Fruit fly (Drosophila melanogaster) whole organism, embryonic: ENCODE results near the gene nompB.

Experiments
- B-H2 ChIP-seq: fragments of 200-800 bp; sonication (Bioruptor generic); optimal IDR thresholded peaks from 2 replicates; lab custom pipeline; 2018; ENCODE audit warnings: missing biosample characterization, mild to moderate bottlenecking, missing genetic modification characterization
- Bteb2 ChIP-seq: fragments of 200-800 bp; sonication (Bioruptor generic); optimal IDR thresholded peaks from 2 replicates; lab custom pipeline; 2016; ENCODE audit warnings: missing biosample characterization, missing genetic modification characterization
- CG10321 ChIP-seq: fragments of 200-800 bp; sonication (Bioruptor generic); IDR thresholded peaks from 2 replicates; pipeline ENCODE4 v1.3.6; 2022; ENCODE audit warnings: missing biosample characterization, missing genetic modification characterization
- CG11696 ChIP-seq: fragments of 200-800 bp; sonication (Bioruptor generic); IDR thresholded peaks from 2 replicates; pipeline ENCODE4 v1.3.6; 2022; ENCODE audit warnings: missing biosample characterization, missing genetic modification characterization
- CG13894 ChIP-seq: fragments of 200-800 bp; sonication (Bioruptor generic); optimal IDR thresholded peaks from 3 replicates; lab custom pipeline; 2018; ENCODE audit warnings: missing biosample characterization, mild to moderate bottlenecking, missing genetic modification characterization, moderate library complexity
- CG14710 ChIP-seq: fragments of 200-800 bp; sonication (Bioruptor generic); optimal IDR thresholded peaks from 3 replicates; lab custom pipeline; 2019; ENCODE audit warnings: missing biosample characterization, mild to moderate bottlenecking, missing genetic modification characterization, moderate library complexity
- CG14965 ChIP-seq: fragments of 200-800 bp; sonication (Bioruptor generic); optimal IDR thresholded peaks from 2 replicates; lab custom pipeline; 2016; ENCODE audit warnings: missing biosample characterization, missing genetic modification characterization, borderline replicate concordance
- CG15601 ChIP-seq: fragments of 200-800 bp; sonication (Bioruptor generic); optimal IDR thresholded peaks from 3 replicates; lab custom pipeline; 2019; ENCODE audit warnings: missing biosample characterization, mild to moderate bottlenecking, missing genetic modification characterization, moderate library complexity
- CG1602 ChIP-seq: fragments of 200-800 bp; sonication (Bioruptor generic); optimal IDR thresholded peaks from 3 replicates; lab custom pipeline; 2016; ENCODE audit warnings: missing biosample characterization, missing genetic modification characterization
- CG17361 ChIP-seq: fragments of 200-800 bp; sonication (Bioruptor generic); IDR thresholded peaks from 3 replicates; pipeline ENCODE4 v1.3.6; 2022; ENCODE audit warnings: missing biosample characterization, missing genetic modification characterization
- CG18011 ChIP-seq: fragments of 200-800 bp; sonication (Bioruptor generic); optimal IDR thresholded peaks from 2 replicates; lab custom pipeline; 2017; ENCODE audit warnings: missing biosample characterization, missing genetic modification characterization, mild to moderate bottlenecking, moderate library complexity, missing genotype
- CG18619 ChIP-seq: fragments of 200-800 bp; sonication (Bioruptor generic); optimal IDR thresholded peaks from 3 replicates; lab custom pipeline; 2017; ENCODE audit warnings: missing biosample characterization, mild to moderate bottlenecking, missing genetic modification characterization
- CG2120 ChIP-seq: fragments of 200-800 bp; sonication (Bioruptor generic); optimal IDR thresholded peaks from 3 replicates; lab custom pipeline; 2016; ENCODE audit warnings: missing biosample characterization, missing genetic modification characterization
- CG31224 ChIP-seq: fragments of 200-800 bp; sonication (Bioruptor generic); IDR thresholded peaks from 2 replicates; pipeline ENCODE4 v1.3.6; 2022; ENCODE audit warnings: missing biosample characterization, missing genetic modification characterization
- CG4328 ChIP-seq: fragments of 200-800 bp; sonication (Bioruptor generic); optimal IDR thresholded peaks from 3 replicates; lab custom pipeline; 2017; ENCODE audit warnings: missing biosample characterization, missing genetic modification reagents, missing genetic modification characterization
- CG4424 ChIP-seq: fragments of 200-800 bp; sonication (Bioruptor generic); optimal IDR thresholded peaks from 3 replicates; lab custom pipeline; 2016; ENCODE audit warnings: missing biosample characterization, missing genetic modification characterization
- CG4707 ChIP-seq: fragments of 200-800 bp; sonication (Bioruptor generic); optimal IDR thresholded peaks from 2 replicates; lab custom pipeline; 2018; ENCODE audit warnings: missing biosample characterization, mild to moderate bottlenecking, missing genetic modification characterization, moderate library complexity
- CG7839 ChIP-seq: fragments of 200-800 bp; sonication (Bioruptor generic); optimal IDR thresholded peaks from 3 replicates; lab custom pipeline; 2018; ENCODE audit warnings: missing biosample characterization, mild to moderate bottlenecking, missing genetic modification characterization, moderate library complexity
- CG8290 ChIP-seq, 3 experiments: fragments of 200-800 bp; sonication (Bioruptor generic); optimal IDR thresholded peaks; 2 replicates each; lab custom pipeline; 2016 to 2019; ENCODE audit warnings: missing biosample characterization in 3 of 3, missing genetic modification characterization in 3 of 3, mild to moderate bottlenecking in 2 of 3, moderate library complexity in 1 of 3
- CG8359 ChIP-seq: fragments of 200-800 bp; sonication (Bioruptor generic); optimal IDR thresholded peaks from 2 replicates; lab custom pipeline; 2017; ENCODE audit warnings: missing biosample characterization, mild to moderate bottlenecking, missing genetic modification characterization, borderline replicate concordance
- CG8765 ChIP-seq: fragments of 200-800 bp; sonication (Bioruptor generic); IDR thresholded peaks from 2 replicates; pipeline ENCODE4 v1.3.6; 2022; ENCODE audit warnings: missing biosample characterization, missing genetic modification characterization
- CG8944 ChIP-seq: fragments of 200-800 bp; sonication (Bioruptor generic); optimal IDR thresholded peaks from 3 replicates; lab custom pipeline; 2016; ENCODE audit warnings: missing biosample characterization, missing genetic modification characterization
- D19B ChIP-seq: fragments of 200-800 bp; sonication (Bioruptor generic); optimal IDR thresholded peaks from 2 replicates; lab custom pipeline; 2017; ENCODE audit warnings: missing biosample characterization, mild to moderate bottlenecking, missing genetic modification characterization
- E2f2 ChIP-seq: fragments of 200-800 bp; sonication (Bioruptor generic); IDR thresholded peaks from 2 replicates; pipeline ENCODE4 v1.3.6; 2022; ENCODE audit warnings: missing biosample characterization, missing genetic modification characterization
- GATAe ChIP-seq: fragments of 200-800 bp; sonication (Bioruptor generic); conservative IDR thresholded peaks from 2 replicates; pipeline ENCODE4 v1.3.6; 2022; ENCODE audit warnings: missing biosample characterization, missing genetic modification characterization
- HLH4C ChIP-seq: fragments of 200-800 bp; sonication (Bioruptor generic); IDR thresholded peaks from 3 replicates; pipeline ENCODE4 v1.3.6; 2022; ENCODE audit warnings: missing biosample characterization, missing genetic modification characterization; ENCODE audit not compliant: partially characterized antibody
- Hey ChIP-seq: fragments of 200-800 bp; sonication (Bioruptor generic); optimal IDR thresholded peaks from 3 replicates; lab custom pipeline; 2018; ENCODE audit warnings: missing biosample characterization, mild to moderate bottlenecking, missing genetic modification characterization
- Hr3 ChIP-seq: fragments of 200-800 bp; sonication (Bioruptor generic); optimal IDR thresholded peaks from 3 replicates; lab custom pipeline; 2016; ENCODE audit warnings: missing biosample characterization, missing genetic modification characterization
- MTF-1 ChIP-seq: fragments of 200-800 bp; sonication (Bioruptor generic); optimal IDR thresholded peaks from 2 replicates; lab custom pipeline; 2018; ENCODE audit warnings: missing biosample characterization, mild to moderate bottlenecking, missing genetic modification characterization, borderline replicate concordance
- Mad ChIP-seq: fragments of 200-800 bp; sonication (Bioruptor generic); optimal IDR thresholded peaks from 2 replicates; lab custom pipeline; 2016; ENCODE audit warnings: missing biosample characterization, missing genetic modification characterization
- Mes4 ChIP-seq: fragments of 200-800 bp; sonication (Bioruptor generic); optimal IDR thresholded peaks from 2 replicates; lab custom pipeline; 2016; ENCODE audit warnings: missing biosample characterization, missing genetic modification characterization
- Six4 ChIP-seq: fragments of 200-800 bp; sonication (Bioruptor generic); optimal IDR thresholded peaks from 2 replicates; lab custom pipeline; 2016; ENCODE audit warnings: missing biosample characterization, missing genetic modification characterization
- Sox102F ChIP-seq: fragments of 200-800 bp; sonication (Bioruptor generic); optimal IDR thresholded peaks from 2 replicates; lab custom pipeline; 2018; ENCODE audit warnings: missing biosample characterization, mild to moderate bottlenecking, missing genetic modification characterization, moderate library complexity
- Vsx1 ChIP-seq: fragments of 200-800 bp; sonication (Bioruptor generic); optimal IDR thresholded peaks from 2 replicates; lab custom pipeline; 2017; ENCODE audit warnings: missing biosample characterization, mild to moderate bottlenecking, missing genetic modification characterization, missing genetic modification reagents
- Xbp1 ChIP-seq: fragments of 200-800 bp; sonication (Bioruptor generic); optimal IDR thresholded peaks from 3 replicates; lab custom pipeline; 2016; ENCODE audit warnings: missing biosample characterization, mild to moderate bottlenecking, missing genetic modification characterization
- bbx ChIP-seq: fragments of 200-800 bp; sonication (Bioruptor generic); IDR thresholded peaks from 2 replicates; pipeline ENCODE4 v1.3.6; 2022; ENCODE audit warnings: missing biosample characterization, missing genetic modification characterization; ENCODE audit not compliant: partially characterized antibody
- crc ChIP-seq: fragments of 200-800 bp; sonication (Bioruptor generic); optimal IDR thresholded peaks from 2 replicates; lab custom pipeline; 2016; ENCODE audit warnings: missing biosample characterization, missing genetic modification characterization
- dimm ChIP-seq: fragments of 200-800 bp; sonication (Bioruptor generic); IDR thresholded peaks from 2 replicates; pipeline ENCODE4 v1.3.6; 2022; ENCODE audit warnings: missing biosample characterization, missing genetic modification characterization
- dpn ChIP-seq, 2 experiments: fragments of 200-800 bp; sonication (Bioruptor generic); optimal IDR thresholded peaks; 3 replicates each; lab custom pipeline; 2016; ENCODE audit warnings: missing biosample characterization in 2 of 2, missing genetic modification characterization in 2 of 2
- h ChIP-seq: fragments of >200 bp; optimal IDR thresholded peaks from 2 replicates; lab custom pipeline; 2017
- kni ChIP-seq: fragments of 200-800 bp; sonication (Bioruptor generic); optimal IDR thresholded peaks from 3 replicates; lab custom pipeline; 2017; ENCODE audit warnings: mild to moderate bottlenecking, missing biosample characterization, missing genetic modification reagents, missing genetic modification characterization
- otp ChIP-seq: fragments of 200-800 bp; sonication (Bioruptor generic); IDR thresholded peaks from 3 replicates; pipeline ENCODE4, ENCODE4 v1.3.6; 2022; ENCODE audit warnings: missing biosample characterization, missing genetic modification characterization
- pan ChIP-seq, 4 experiments: fragments of >200 bp in 3 of 4; fragments of 200-800 bp in 1 of 4; sonication (Bioruptor generic) in 1 of 4; optimal IDR thresholded peaks in 3 of 4; IDR thresholded peaks in 1 of 4; 2 replicates each; pipeline versions ENCODE4 v1.3.6 to Lab custom; 2017 to 2022; ENCODE audit warnings: missing biosample characterization in 2 of 4, missing genetic modification characterization in 2 of 4, mixed read lengths in 1 of 4
- sens ChIP-seq: fragments of 200-800 bp; sonication (Bioruptor generic); peaks from one replicate; lab custom pipeline; 2016; ENCODE audit warnings: missing biosample characterization, missing genetic modification characterization
- sna ChIP-seq: fragments of 200-800 bp; sonication (Bioruptor generic); IDR thresholded peaks from 2 replicates; pipeline ENCODE4 v1.3.6; 2022; ENCODE audit warnings: missing biosample characterization, missing genetic modification characterization; ENCODE audit not compliant: partially characterized antibody
- tap ChIP-seq: fragments of 200-800 bp; optimal IDR thresholded peaks from 3 replicates; lab custom pipeline; 2019; ENCODE audit warnings: missing biosample characterization, mild to moderate bottlenecking, missing genetic modification characterization, moderate library complexity
- tgo ChIP-seq: fragments of 200-800 bp; sonication (Bioruptor generic); IDR thresholded peaks from 3 replicates; pipeline ENCODE4 v1.3.6; 2022; ENCODE audit warnings: missing biosample characterization, missing genetic modification characterization
- unc-4 ChIP-seq: fragments of 200-800 bp; sonication (Bioruptor generic); IDR thresholded peaks from 2 replicates; pipeline ENCODE4 v1.3.6; 2022; ENCODE audit warnings: missing biosample characterization, missing genetic modification characterization; ENCODE audit not compliant: partially characterized antibody

Gene nompB

dm6 chr2L:21629814-21630562 lies 40.8 kb upstream of the nompB start, which contains the start of gene Df31 (continued):
- TF ChIP-seq dimm (GFP tag; lab: Robert Waterston, UW) (no peak), E2f2 (GFP tag; lab: Robert Waterston, UW) (peak; percentile 57), Mad (peak; percentile 68), CG8944 (GFP tag; lab: Kevin White, UChicago) (peak; percentile 56), CG18619 (GFP tag; lab: Kevin White, UChicago) (peak; percentile 25), unc-4 (GFP tag; lab: Robert Waterston, UW) (peak; percentile 87), crc (GFP tag; lab: Kevin White, UChicago) (peak; percentile 30), CG11696 (GFP tag; lab: Robert Waterston, UW) (no peak), dpn (GFP tag; optimal IDR thresholded peaks at IDR 0.05; lab: Kevin White, UChicago) (peak; percentile 66 to 69), CG15601 (tag; lab: Kevin White, UChicago) (peak; percentile 22), Vsx1 (GFP tag; lab: Kevin White, UChicago) (peak; percentile 16), CG14710 (tag; lab: Kevin White, UChicago) (peak; percentile 62), sna (GFP tag; lab: Robert Waterston, UW) (peak; percentile 77), CG10321 (peak; percentile 69), h (lab: Kevin White, UChicago) (no peak), CG8359 (GFP tag; lab: Kevin White, UChicago) (no peak), CG4424 (GFP tag; lab: Kevin White, UChicago) (peak; percentile 63), Xbp1 (peak; percentile 66), kni (no peak), Mes4 (GFP tag; lab: Kevin White, UChicago) (peak; percentile 15), CG1602 (GFP tag; lab: Kevin White, UChicago) (peak; percentile 44), CG31224 (GFP tag; lab: Robert Waterston, UW) (no peak; the same call in 1 of the 2 replicates), CG13894 (tag; lab: Kevin White, UChicago) (peak; percentile 71), CG4707 (GFP tag; lab: Kevin White, UChicago) (peak; percentile 26), CG18011 (GFP tag; lab: Kevin White, UChicago) (peak; percentile 59), tgo (no peak), D19B (GFP tag; lab: Kevin White, UChicago) (peak; percentile 33), CG8290 (GFP tag; optimal IDR thresholded peaks at IDR 0.05; lab: Kevin White, UChicago) (peak; percentile 80), CG8290 (tag; optimal IDR thresholded peaks at IDR 0.05; lab: Kevin White, UChicago) (peak; percentile 72 to 79), MTF-1 (GFP tag; lab: Kevin White, UChicago) (peak; percentile 27), Bteb2 (no peak), pan (optimal IDR thresholded peaks at IDR 0.05; lab: Kevin White, UChicago) (no peak), pan (GFP tag; optimal IDR thresholded peaks at IDR 0.05 in 1 of 2, IDR thresholded peaks at IDR 0.05 in 1 of 2) (peak in 1 of 2 experiments; percentile 72), sens (GFP tag; lab: Kevin White, UChicago) (peak; percentile 92), CG14965 (GFP tag; lab: Kevin White, UChicago) (no peak), CG7839 (tag; lab: Kevin White, UChicago) (peak; percentile 56), Hr3 (GFP tag; lab: Kevin White, UChicago) (peak; percentile 19), GATAe (GFP tag; lab: Robert Waterston, UW) (no peak), tap (tag; lab: Kevin White, UChicago) (peak; percentile 22), Sox102F (no peak), CG2120 (GFP tag; lab: Kevin White, UChicago) (peak; percentile 77), Hey (tag; lab: Kevin White, UChicago) (no peak), CG4328 (GFP tag; lab: Kevin White, UChicago) (peak; percentile 30), HLH4C (GFP tag; lab: Robert Waterston, UW) (peak; percentile 81), otp (GFP tag; lab: Robert Waterston, UW) (peak; percentile 77; the same call in 2 of the 3 replicates), B-H2 (GFP tag; lab: Kevin White, UChicago) (peak; percentile 86), Six4 (peak; percentile 48), CG17361 (GFP tag; lab: Robert Waterston, UW) (peak; percentile 47), CG8765 (no peak; the same call in 1 of the 2 replicates), bbx (peak; percentile 95)
